Fruit fly (Drosophila melanogaster) whole organism, adult: ENCODE results near the gene lute.

ENCODE experiments used
- CG1620 ChIP-seq: fragments of 200-800 bp; sonication (Bioruptor generic); optimal IDR thresholded peaks from 2 replicates; lab custom pipeline; 2016; ENCODE audit warnings: missing biosample characterization, missing genetic modification characterization
- Clk ChIP-seq: fragments of 200-800 bp; sonication (Bioruptor generic); optimal IDR thresholded peaks from 2 replicates; lab custom pipeline; 2017; ENCODE audit warnings: missing biosample characterization, missing genetic modification characterization
- Hr96 ChIP-seq: fragments of 200-800 bp; sonication (Bioruptor generic); optimal IDR thresholded peaks from 2 replicates; lab custom pipeline; 2016; ENCODE audit warnings: missing biosample characterization, missing genetic modification characterization
- Mnt ChIP-seq: fragments of 200-800 bp; sonication (Bioruptor generic); optimal IDR thresholded peaks from 2 replicates; lab custom pipeline; 2016; ENCODE audit warnings: missing biosample characterization, mild to moderate bottlenecking, missing genetic modification characterization
- kay ChIP-seq: fragments of 200-800 bp; sonication (Bioruptor generic); peaks from one replicate; lab custom pipeline; 2016; ENCODE audit warnings: missing biosample characterization, missing genetic modification characterization, borderline replicate concordance
- ovo ChIP-seq: fragments of 200-800 bp; sonication (Bioruptor generic); optimal IDR thresholded peaks from 2 replicates; lab custom pipeline; 2016; ENCODE audit warnings: missing biosample characterization, missing genetic modification characterization
- pad ChIP-seq: fragments of 200-800 bp; sonication (Bioruptor generic); optimal IDR thresholded peaks from 3 replicates; lab custom pipeline; 2017; ENCODE audit warnings: missing biosample characterization, missing genetic modification characterization, mild to moderate bottlenecking, moderate library complexity, missing genetic modification reagents
- tj ChIP-seq: fragments of 200-800 bp; sonication (Bioruptor generic); optimal IDR thresholded peaks from 3 replicates; lab custom pipeline; 2017; ENCODE audit warnings: missing biosample characterization, mild to moderate bottlenecking, missing genetic modification characterization, moderate library complexity
- toe ChIP-seq: fragments of 200-800 bp; sonication (Bioruptor generic); optimal IDR thresholded peaks from 2 replicates; lab custom pipeline; 2016; ENCODE audit warnings: missing biosample characterization, missing genetic modification characterization

DNA sequence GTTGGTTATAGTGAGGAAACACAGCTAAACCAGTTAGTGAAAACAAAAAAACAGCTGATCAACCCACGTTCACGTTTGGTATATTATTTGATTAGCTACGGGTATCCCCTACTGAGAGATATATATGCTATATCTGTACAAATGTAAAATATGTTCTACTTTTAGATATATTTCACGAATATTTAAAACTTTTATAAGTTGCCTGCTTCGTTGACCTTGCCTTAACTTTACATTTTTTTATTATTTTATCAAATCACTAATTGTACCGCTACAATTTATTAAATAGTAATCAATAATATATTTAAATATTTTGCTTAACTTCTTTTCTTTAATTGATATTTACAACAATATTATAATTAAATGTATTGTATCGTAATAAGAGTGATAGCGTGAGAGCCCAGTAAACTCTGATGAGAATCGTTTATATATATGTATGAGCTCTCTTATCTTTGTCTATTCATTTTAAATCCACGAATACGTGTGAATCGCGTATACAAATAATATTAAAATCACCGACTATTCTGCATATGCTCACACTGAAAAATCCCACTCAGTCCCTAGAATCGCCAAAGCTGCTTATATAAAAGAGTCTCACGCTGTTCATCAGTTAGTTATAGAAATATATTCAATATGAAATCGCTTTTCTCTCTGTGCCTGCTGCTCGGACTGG lies 32.8 kb downstream of the lute start, which contains the start of gene CG42821:
- TF ChIP-seq ovo (no peak), Hr96 (GFP tag; lab: Kevin White, UChicago) (no peak), kay (GFP tag; lab: Kevin White, UChicago) (no peak), tj (GFP tag; lab: Kevin White, UChicago) (no peak), CG1620 (no peak), Mnt (GFP tag; lab: Kevin White, UChicago) (no peak), pad (GFP tag; lab: Kevin White, UChicago) (no peak), toe (GFP tag; lab: Kevin White, UChicago) (no peak), Clk (no peak)
